Fruit fly (Drosophila melanogaster) whole organism, embryonic: ENCODE results near the gene CG31549.

Experiments used
- Aef1 ChIP-seq: fragments of 200-800 bp; sonication (Bioruptor generic); IDR thresholded peaks from 3 replicates; pipeline ENCODE4 v1.3.6; 2022; ENCODE audit warnings: missing biosample characterization, missing genetic modification characterization
- Awh ChIP-seq: fragments of 200-800 bp; sonication (Bioruptor generic); IDR thresholded peaks from 2 replicates; pipeline ENCODE4, ENCODE4 v1.3.6; 2022; ENCODE audit warnings: missing biosample characterization, missing genetic modification characterization
- CG10209 ChIP-seq: fragments of 200-800 bp; sonication (Bioruptor generic); optimal IDR thresholded peaks from 3 replicates; lab custom pipeline; 2017; ENCODE audit warnings: missing biosample characterization, mild to moderate bottlenecking, missing genetic modification characterization, missing genetic modification reagents
- CG10543 ChIP-seq: fragments of 200-800 bp; sonication (Bioruptor generic); optimal IDR thresholded peaks from 3 replicates; lab custom pipeline; 2017; ENCODE audit warnings: missing biosample characterization, mild to moderate bottlenecking, missing genetic modification characterization, moderate library complexity
- CG10654 ChIP-seq: fragments of 200-800 bp; sonication (Bioruptor generic); optimal IDR thresholded peaks from 2 replicates; lab custom pipeline; 2016; ENCODE audit warnings: missing biosample characterization, missing genetic modification characterization
- CG10959 ChIP-seq: fragments of 200-800 bp; sonication (Bioruptor generic); IDR thresholded peaks from 2 replicates; pipeline ENCODE4 v1.3.6; 2022; ENCODE audit warnings: missing biosample characterization, missing genetic modification characterization
- CG11560 ChIP-seq: fragments of 200-800 bp; sonication (Bioruptor generic); IDR thresholded peaks from 3 replicates; pipeline ENCODE4 v1.3.6; 2022; ENCODE audit warnings: missing biosample characterization, missing genetic modification characterization
- CG1233 ChIP-seq: fragments of 200-800 bp; sonication (Bioruptor generic); optimal IDR thresholded peaks from 4 replicates; lab custom pipeline; 2018; ENCODE audit warnings: missing biosample characterization, mild to moderate bottlenecking, missing genetic modification characterization
- CG12942 ChIP-seq: fragments of 200-800 bp; sonication (Bioruptor generic); optimal IDR thresholded peaks from 3 replicates; lab custom pipeline; 2016; ENCODE audit warnings: missing biosample characterization, missing genetic modification characterization
- CG13894 ChIP-seq: fragments of 200-800 bp; sonication (Bioruptor generic); optimal IDR thresholded peaks from 3 replicates; lab custom pipeline; 2018; ENCODE audit warnings: missing biosample characterization, mild to moderate bottlenecking, missing genetic modification characterization, moderate library complexity
- CG1603 ChIP-seq: fragments of 200-800 bp; sonication (Bioruptor generic); optimal IDR thresholded peaks from 2 replicates; lab custom pipeline; 2019; ENCODE audit warnings: missing biosample characterization, mild to moderate bottlenecking, missing genetic modification characterization, moderate library complexity
- CG17568 ChIP-seq: fragments of 200-800 bp; sonication (Bioruptor generic); optimal IDR thresholded peaks from 2 replicates; lab custom pipeline; 2018; ENCODE audit warnings: missing biosample characterization, mild to moderate bottlenecking, missing genetic modification characterization, moderate library complexity
- CG18011 ChIP-seq: fragments of 200-800 bp; sonication (Bioruptor generic); optimal IDR thresholded peaks from 2 replicates; lab custom pipeline; 2017; ENCODE audit warnings: missing biosample characterization, missing genetic modification characterization, mild to moderate bottlenecking, moderate library complexity, missing genotype
- CG18262 ChIP-seq: fragments of 200-800 bp; optimal IDR thresholded peaks from 3 replicates; lab custom pipeline; 2019; ENCODE audit warnings: missing biosample characterization, mild to moderate bottlenecking, missing genetic modification characterization, moderate library complexity
- CG18764 ChIP-seq: fragments of 200-800 bp; sonication (Bioruptor generic); optimal IDR thresholded peaks from 3 replicates; lab custom pipeline; 2016; ENCODE audit warnings: missing biosample characterization, missing genetic modification characterization
- CG31388 ChIP-seq: fragments of 200-800 bp; sonication (Bioruptor generic); optimal IDR thresholded peaks from 2 replicates; lab custom pipeline; 2016; ENCODE audit warnings: missing biosample characterization, missing genetic modification characterization
- CG34224 ChIP-seq: fragments of 200-800 bp; sonication (Bioruptor generic); IDR thresholded peaks from 3 replicates; pipeline ENCODE4 v1.3.6; 2022; ENCODE audit warnings: missing biosample characterization, missing genetic modification characterization; ENCODE audit not compliant: partially characterized antibody
- CG34376 ChIP-seq: fragments of 200-800 bp; sonication (Bioruptor generic); optimal IDR thresholded peaks from 2 replicates; lab custom pipeline; 2018; ENCODE audit warnings: missing biosample characterization, mild to moderate bottlenecking, missing genetic modification characterization
- CG3726 ChIP-seq: fragments of 200-800 bp; sonication (Bioruptor generic); IDR thresholded peaks from 3 replicates; pipeline ENCODE4, ENCODE4 v1.3.6; 2022; ENCODE audit warnings: missing biosample characterization, missing genetic modification characterization
- CG4404 ChIP-seq: fragments of 200-800 bp; sonication (Bioruptor generic); IDR thresholded peaks from 2 replicates; pipeline ENCODE4 v1.3.6; 2022; ENCODE audit warnings: missing biosample characterization, missing genetic modification characterization
- CG7745 ChIP-seq: fragments of 200-800 bp; sonication (Bioruptor generic); optimal IDR thresholded peaks from 2 replicates; lab custom pipeline; 2018; ENCODE audit warnings: missing biosample characterization, mild to moderate bottlenecking, missing genetic modification characterization, moderate library complexity
- Dbx ChIP-seq: fragments of 200-800 bp; sonication (Bioruptor generic); IDR thresholded peaks from 3 replicates; pipeline ENCODE4 v1.3.6; 2022; ENCODE audit warnings: missing biosample characterization, missing genetic modification characterization
- Doc3 ChIP-seq: fragments of 200-800 bp; sonication (Bioruptor generic); IDR thresholded peaks from 3 replicates; pipeline ENCODE4 v1.3.6; 2022; ENCODE audit warnings: missing biosample characterization, missing genetic modification characterization; ENCODE audit not compliant: partially characterized antibody
- Dp ChIP-seq: fragments of 200-800 bp; sonication (Bioruptor generic); optimal IDR thresholded peaks from 2 replicates; lab custom pipeline; 2018; ENCODE audit warnings: missing biosample characterization, mild to moderate bottlenecking, missing genetic modification characterization, moderate library complexity
- Gug ChIP-seq: fragments of 200-800 bp; sonication (Bioruptor generic); IDR thresholded peaks from 4 replicates; pipeline ENCODE4 v1.3.6; 2022; ENCODE audit warnings: missing biosample characterization, missing genetic modification characterization
- Hr3 ChIP-seq: fragments of 200-800 bp; sonication (Bioruptor generic); optimal IDR thresholded peaks from 3 replicates; lab custom pipeline; 2016; ENCODE audit warnings: missing biosample characterization, missing genetic modification characterization
- Hsf ChIP-seq: fragments of 200-800 bp; sonication (Bioruptor generic); optimal IDR thresholded peaks from 3 replicates; lab custom pipeline; 2016; ENCODE audit warnings: missing biosample characterization, missing genetic modification characterization
- MESR4 ChIP-seq: fragments of 200-800 bp; sonication (Bioruptor generic); optimal IDR thresholded peaks from 2 replicates; lab custom pipeline; 2018; ENCODE audit warnings: missing biosample characterization, mild to moderate bottlenecking, missing genetic modification characterization, moderate library complexity
- Mes4 ChIP-seq: fragments of 200-800 bp; sonication (Bioruptor generic); optimal IDR thresholded peaks from 2 replicates; lab custom pipeline; 2016; ENCODE audit warnings: missing biosample characterization, missing genetic modification characterization
- Ptx1 ChIP-seq: fragments of 200-800 bp; sonication (Bioruptor generic); IDR thresholded peaks from 2 replicates; pipeline ENCODE4 v1.3.6; 2022; ENCODE audit warnings: missing biosample characterization, missing genetic modification characterization
- Ssrp ChIP-seq: fragments of 200-800 bp; sonication (Bioruptor generic); optimal IDR thresholded peaks from 2 replicates; lab custom pipeline; 2018; ENCODE audit warnings: missing biosample characterization, mild to moderate bottlenecking, missing genetic modification characterization, moderate library complexity
- Tbp ChIP-seq: fragments of >200 bp; optimal IDR thresholded peaks from 2 replicates; lab custom pipeline; 2018; ENCODE audit warnings: missing biosample characterization, missing genetic modification characterization
- Xrp1 ChIP-seq: fragments of 200-800 bp; sonication (Bioruptor generic); IDR thresholded peaks from 2 replicates; pipeline ENCODE4 v1.3.6; 2022; ENCODE audit warnings: missing biosample characterization, missing genetic modification characterization
- ab ChIP-seq: fragments of 200-800 bp; sonication (Bioruptor generic); optimal IDR thresholded peaks from 2 replicates; lab custom pipeline; 2016; ENCODE audit warnings: missing biosample characterization, missing genetic modification characterization
- amos ChIP-seq: fragments of 200-800 bp; sonication (Bioruptor generic); IDR thresholded peaks from 2 replicates; pipeline ENCODE4 v1.3.6; 2022; ENCODE audit warnings: missing biosample characterization, missing genetic modification characterization; ENCODE audit not compliant: partially characterized antibody
- aop ChIP-seq: fragments of 200-800 bp; sonication (Bioruptor generic); IDR thresholded peaks from 2 replicates; pipeline ENCODE4 v1.3.6; 2022; ENCODE audit warnings: missing biosample characterization, missing genetic modification characterization
- bsh ChIP-seq, 2 experiments: fragments of 200-800 bp; sonication (Bioruptor generic); optimal IDR thresholded peaks; 2 replicates each; lab custom pipeline; 2017 to 2018; ENCODE audit warnings: mild to moderate bottlenecking in 2 of 2, missing biosample characterization in 2 of 2, missing genetic modification characterization in 2 of 2, moderate library complexity in 1 of 2
- dati ChIP-seq: fragments of 200-800 bp; sonication (Bioruptor generic); IDR thresholded peaks from 2 replicates; pipeline ENCODE4 v1.3.6; 2022; ENCODE audit warnings: missing biosample characterization, missing genetic modification characterization
- hth ChIP-seq: fragments of >200 bp; optimal IDR thresholded peaks from 2 replicates; lab custom pipeline; 2017; ENCODE audit warnings: inconsistent platforms
- maf-S ChIP-seq: fragments of 200-800 bp; sonication (Bioruptor generic); optimal IDR thresholded peaks from 2 replicates; lab custom pipeline; 2016; ENCODE audit warnings: missing biosample characterization, missing genetic modification characterization
- mirr ChIP-seq: fragments of 200-800 bp; sonication (Bioruptor generic); optimal IDR thresholded peaks from 3 replicates; lab custom pipeline; 2018; ENCODE audit warnings: missing biosample characterization, mild to moderate bottlenecking, missing genetic modification characterization
- odd ChIP-seq: fragments of 200-800 bp; sonication (Bioruptor generic); optimal IDR thresholded peaks from 2 replicates; lab custom pipeline; 2017; ENCODE audit warnings: missing biosample characterization, mild to moderate bottlenecking, missing genetic modification characterization
- peb ChIP-seq: fragments of 200-800 bp; sonication (Bioruptor generic); IDR thresholded peaks from 2 replicates; pipeline ENCODE4 v1.3.6; 2022; ENCODE audit warnings: missing biosample characterization, missing genetic modification characterization
- schlank ChIP-seq: fragments of 200-800 bp; sonication (Bioruptor generic); optimal IDR thresholded peaks from 2 replicates; lab custom pipeline; 2018; ENCODE audit warnings: missing biosample characterization, mild to moderate bottlenecking, missing genetic modification characterization
- shn ChIP-seq: fragments of 200-800 bp; sonication (Bioruptor generic); optimal IDR thresholded peaks from 3 replicates; lab custom pipeline; 2016; ENCODE audit warnings: missing biosample characterization, missing genetic modification characterization
- so ChIP-seq: fragments of 200-800 bp; sonication (Bioruptor generic); IDR thresholded peaks from 3 replicates; pipeline ENCODE4 v1.3.6; 2022; ENCODE audit warnings: missing biosample characterization, missing genetic modification characterization
- sr ChIP-seq: fragments of 200-800 bp; sonication (Bioruptor generic); IDR thresholded peaks from 3 replicates; pipeline ENCODE4 v1.3.6; 2022; ENCODE audit warnings: missing biosample characterization, missing genetic modification characterization
- sug ChIP-seq: fragments of 200-800 bp; optimal IDR thresholded peaks from 2 replicates; lab custom pipeline; 2019; ENCODE audit warnings: missing biosample characterization, mild to moderate bottlenecking, missing genetic modification characterization, moderate library complexity
- tgo ChIP-seq: fragments of 200-800 bp; sonication (Bioruptor generic); IDR thresholded peaks from 3 replicates; pipeline ENCODE4 v1.3.6; 2022; ENCODE audit warnings: missing biosample characterization, missing genetic modification characterization

Gene CG31549

dm6 chr3R:5668928-5669739 lies 37.1 kb downstream of the CG31549 start, which contains the start of the genes Xe7 and Atg17 (continued):
- TF ChIP-seq CG10543 (GFP tag; lab: Kevin White, UChicago): peak; percentile 96
- TF ChIP-seq Doc3 (GFP tag; lab: Robert Waterston, UW): peak; percentile 39; the same call in 1 of the 3 replicates
- peak; percentile 60 for TF ChIP-seq CG10959 (GFP tag; lab: Robert Waterston, UW)
- TF ChIP-seq CG1603 (tag; lab: Kevin White, UChicago): peak; percentile 74
- peak; percentile 97 for TF ChIP-seq Gug (GFP tag; lab: Robert Waterston, UW)
- peak; percentile 92 for TF ChIP-seq CG10209 (GFP tag; lab: Kevin White, UChicago)
- peak; percentile 84 for TF ChIP-seq tgo (GFP tag; lab: Robert Waterston, UW)
- peak; percentile 71 for TF ChIP-seq ab (GFP tag; lab: Kevin White, UChicago)
- peak; percentile 94 for TF ChIP-seq Hr3 (GFP tag; lab: Kevin White, UChicago)
- peak; percentile 88 for TF ChIP-seq CG1233 (GFP tag; lab: Kevin White, UChicago)
- TF ChIP-seq Ssrp: peak; percentile 94
- peak; percentile 89 for TF ChIP-seq CG13894 (tag; lab: Kevin White, UChicago)
- peak; percentile 75; the same call in 1 of the 3 replicates for TF ChIP-seq so (GFP tag; lab: Robert Waterston, UW)
- TF ChIP-seq CG18764 (GFP tag; lab: Kevin White, UChicago): peak; percentile 86
- no peak for TF ChIP-seq hth
- peak; percentile 90 for TF ChIP-seq CG12942 (GFP tag; lab: Kevin White, UChicago)
- peak; percentile 74 for TF ChIP-seq CG18011 (GFP tag; lab: Kevin White, UChicago)
- peak; percentile 90 for TF ChIP-seq Aef1 (GFP tag; lab: Robert Waterston, UW)
- TF ChIP-seq Mes4 (GFP tag; lab: Kevin White, UChicago): peak; percentile 61
- peak; percentile 95 for TF ChIP-seq Ptx1 (GFP tag; lab: Robert Waterston, UW)
- TF ChIP-seq CG7745 (tag; lab: Kevin White, UChicago): no peak
- no peak for TF ChIP-seq CG17568 (GFP tag; lab: Kevin White, UChicago)
- TF ChIP-seq schlank (tag; lab: Kevin White, UChicago): peak; percentile 81
- TF ChIP-seq CG31388 (GFP tag; lab: Kevin White, UChicago): peak; percentile 86
- peak; percentile 13 for TF ChIP-seq Dp (GFP tag; lab: Kevin White, UChicago)
- peak; percentile 96 for TF ChIP-seq MESR4
- peak; percentile 59 for TF ChIP-seq amos (GFP tag; lab: Robert Waterston, UW)
- TF ChIP-seq maf-S: peak; percentile 84
- peak; percentile 68 for TF ChIP-seq dati (GFP tag; lab: Robert Waterston, UW)
- peak; percentile 82 for TF ChIP-seq shn (GFP tag; lab: Kevin White, UChicago)
- TF ChIP-seq bsh (GFP tag; optimal IDR thresholded peaks at IDR 0.05; lab: Kevin White, UChicago): peak; percentile 3 to 86
- TF ChIP-seq aop (GFP tag; lab: Robert Waterston, UW): no peak
- TF ChIP-seq CG10654 (GFP tag; lab: Kevin White, UChicago): peak; percentile 91
- peak; percentile 95 for TF ChIP-seq Hsf (GFP tag; lab: Kevin White, UChicago)
- TF ChIP-seq CG34376 (GFP tag; lab: Kevin White, UChicago): peak; percentile 68
- peak; percentile 73; the same call in 2 of the 3 replicates for TF ChIP-seq CG3726 (GFP tag; lab: Robert Waterston, UW)
- TF ChIP-seq Awh (GFP tag; lab: Robert Waterston, UW): peak; percentile 67
- TF ChIP-seq CG34224 (GFP tag; lab: Robert Waterston, UW): peak; percentile 35; the same call in 1 of the 3 replicates
- peak; percentile 16; the same call in 1 of the 3 replicates for TF ChIP-seq sr
- peak; percentile 89 for TF ChIP-seq CG11560
- TF ChIP-seq CG4404 (GFP tag; lab: Robert Waterston, UW): peak; percentile 96
- TF ChIP-seq CG18262 (tag; lab: Kevin White, UChicago): peak; percentile 88
- TF ChIP-seq sug (tag; lab: Kevin White, UChicago): peak; percentile 95
- peak; percentile 73 for TF ChIP-seq mirr (GFP tag; lab: Kevin White, UChicago)
- TF ChIP-seq odd (GFP tag; lab: Kevin White, UChicago): peak; percentile 30
- TF ChIP-seq Dbx (GFP tag; lab: Robert Waterston, UW): peak; percentile 94
- TF ChIP-seq peb (GFP tag; lab: Robert Waterston, UW): peak; percentile 73
- TF ChIP-seq Tbp: no peak
- peak; percentile 85 for TF ChIP-seq Xrp1 (GFP tag; lab: Robert Waterston, UW)
